Fruit fly (Drosophila melanogaster) whole organism, prepupa: ENCODE results near the gene CG8641.

Source experiments
- CG10631 ChIP-seq: fragments of 200-800 bp; sonication (Bioruptor generic); optimal IDR thresholded peaks from 2 replicates; lab custom pipeline; 2016; ENCODE audit warnings: missing biosample characterization, missing genetic modification characterization
- CG10669 ChIP-seq: fragments of 200-800 bp; sonication (Bioruptor generic); optimal IDR thresholded peaks from 3 replicates; lab custom pipeline; 2018; ENCODE audit warnings: missing biosample characterization, mild to moderate bottlenecking, missing genetic modification characterization, moderate library complexity
- CG11902 ChIP-seq: fragments of 200-800 bp; sonication (Bioruptor generic); optimal IDR thresholded peaks from 3 replicates; lab custom pipeline; 2016; ENCODE audit warnings: missing biosample characterization, missing genetic modification characterization
- CG1621 ChIP-seq: fragments of 200-800 bp; sonication (Bioruptor generic); optimal IDR thresholded peaks from 3 replicates; lab custom pipeline; 2018; ENCODE audit warnings: missing biosample characterization, mild to moderate bottlenecking, missing genetic modification characterization
- CG16779 ChIP-seq: fragments of 200-800 bp; sonication (Bioruptor generic); optimal IDR thresholded peaks from 3 replicates; lab custom pipeline; 2017; ENCODE audit warnings: missing biosample characterization, mild to moderate bottlenecking, missing genetic modification characterization
- CG3032 ChIP-seq: fragments of 200-800 bp; optimal IDR thresholded peaks from 2 replicates; lab custom pipeline; 2019; ENCODE audit warnings: missing biosample characterization, mild to moderate bottlenecking, missing genetic modification characterization, moderate library complexity
- CG31627 ChIP-seq: fragments of 200-800 bp; sonication (Bioruptor generic); optimal IDR thresholded peaks from 3 replicates; lab custom pipeline; 2016; ENCODE audit warnings: missing biosample characterization, missing genetic modification characterization
- CG32006 ChIP-seq: fragments of 200-800 bp; sonication (Bioruptor generic); optimal IDR thresholded peaks from 3 replicates; lab custom pipeline; 2017; ENCODE audit warnings: missing biosample characterization, mild to moderate bottlenecking, missing genetic modification characterization
- CG3919 ChIP-seq: fragments of 200-800 bp; sonication (Bioruptor generic); optimal IDR thresholded peaks from 3 replicates; lab custom pipeline; 2016; ENCODE audit warnings: missing biosample characterization, missing genetic modification characterization
- CG6276 ChIP-seq: fragments of 200-800 bp; sonication (Bioruptor generic); optimal IDR thresholded peaks from 2 replicates; lab custom pipeline; 2017; ENCODE audit warnings: missing biosample characterization, mild to moderate bottlenecking, missing genetic modification characterization
- CG6792 ChIP-seq: fragments of 200-800 bp; sonication (Bioruptor generic); optimal IDR thresholded peaks from 3 replicates; lab custom pipeline; 2016; ENCODE audit warnings: missing biosample characterization, missing genetic modification characterization
- CG6808 ChIP-seq: fragments of 200-800 bp; sonication (Bioruptor generic); optimal IDR thresholded peaks from 3 replicates; lab custom pipeline; 2017; ENCODE audit warnings: missing biosample characterization, missing genetic modification characterization, mild to moderate bottlenecking, moderate library complexity, missing genetic modification reagents
- CG6854 ChIP-seq: fragments of 200-800 bp; sonication (Bioruptor generic); optimal IDR thresholded peaks from 2 replicates; lab custom pipeline; 2017; ENCODE audit warnings: missing biosample characterization, mild to moderate bottlenecking, missing genetic modification characterization
- CG7368 ChIP-seq: fragments of 200-800 bp; sonication (Bioruptor generic); optimal IDR thresholded peaks from 3 replicates; lab custom pipeline; 2016; ENCODE audit warnings: missing biosample characterization, missing genetic modification characterization
- CG8319 ChIP-seq: fragments of 200-800 bp; sonication (Bioruptor generic); optimal IDR thresholded peaks from 3 replicates; lab custom pipeline; 2016; ENCODE audit warnings: missing biosample characterization, missing genetic modification characterization
- CG8632 ChIP-seq: fragments of 200-800 bp; sonication (Bioruptor generic); optimal IDR thresholded peaks from 3 replicates; lab custom pipeline; 2016; ENCODE audit warnings: missing biosample characterization, missing genetic modification characterization
- CG9139 ChIP-seq: fragments of 200-800 bp; sonication (Bioruptor generic); optimal IDR thresholded peaks from 3 replicates; lab custom pipeline; 2017; ENCODE audit warnings: missing biosample characterization, mild to moderate bottlenecking, missing genetic modification characterization
- Eip75B ChIP-seq: fragments of 200-800 bp; sonication (Bioruptor generic); optimal IDR thresholded peaks from 3 replicates; lab custom pipeline; 2016; ENCODE audit warnings: missing biosample characterization, missing genetic modification characterization
- Eip78C ChIP-seq: fragments of 200-800 bp; sonication (Bioruptor generic); peaks from one replicate; lab custom pipeline; 2016; ENCODE audit warnings: missing biosample characterization, missing genetic modification characterization
- Eip93F ChIP-seq: fragments of 200-800 bp; sonication (Bioruptor generic); optimal IDR thresholded peaks from 2 replicates; lab custom pipeline; 2016; ENCODE audit warnings: missing biosample characterization, mild to moderate bottlenecking, missing genetic modification characterization
- Ets21C ChIP-seq: fragments of 200-800 bp; sonication (Bioruptor generic); optimal IDR thresholded peaks from 3 replicates; lab custom pipeline; 2016; ENCODE audit warnings: missing biosample characterization, missing genetic modification characterization
- Ets96B ChIP-seq: fragments of 200-800 bp; optimal IDR thresholded peaks from 2 replicates; lab custom pipeline; 2019; ENCODE audit warnings: missing biosample characterization, mild to moderate bottlenecking, missing genetic modification characterization, moderate library complexity
- Hr4 ChIP-seq: fragments of 200-800 bp; sonication (Bioruptor generic); optimal IDR thresholded peaks from 3 replicates; lab custom pipeline; 2016; ENCODE audit warnings: missing biosample characterization, missing genetic modification characterization
- OdsH ChIP-seq: fragments of 200-800 bp; sonication (Bioruptor generic); optimal IDR thresholded peaks from 3 replicates; lab custom pipeline; 2016; ENCODE audit warnings: missing biosample characterization, missing genetic modification characterization
- Smox ChIP-seq: fragments of 200-800 bp; sonication (Bioruptor generic); optimal IDR thresholded peaks from 3 replicates; lab custom pipeline; 2016; ENCODE audit warnings: missing biosample characterization, missing genetic modification characterization
- Sox14 ChIP-seq: fragments of 200-800 bp; sonication (Bioruptor generic); optimal IDR thresholded peaks from 3 replicates; lab custom pipeline; 2016; ENCODE audit warnings: missing biosample characterization, missing genetic modification characterization
- achi ChIP-seq: fragments of 200-800 bp; sonication (Bioruptor generic); optimal IDR thresholded peaks from 3 replicates; lab custom pipeline; 2016; ENCODE audit warnings: missing biosample characterization, missing genetic modification characterization
- acj6 ChIP-seq: fragments of 200-800 bp; sonication (Bioruptor generic); optimal IDR thresholded peaks from 3 replicates; lab custom pipeline; 2016; ENCODE audit warnings: missing biosample characterization, missing genetic modification characterization
- dsx ChIP-seq: fragments of 200-800 bp; optimal IDR thresholded peaks from 3 replicates; lab custom pipeline; 2019; ENCODE audit warnings: missing biosample characterization, mild to moderate bottlenecking, missing genetic modification characterization, moderate library complexity; ENCODE audit not compliant: poor library complexity, severe bottlenecking
- eg ChIP-seq: fragments of 200-800 bp; sonication (Bioruptor generic); IDR thresholded peaks from 3 replicates; pipeline ENCODE4 v1.3.6; 2022; ENCODE audit warnings: missing biosample characterization, missing genetic modification characterization
- esn ChIP-seq: fragments of 200-800 bp; sonication (Bioruptor generic); optimal IDR thresholded peaks from 2 replicates; lab custom pipeline; 2016; ENCODE audit warnings: missing biosample characterization, mild to moderate bottlenecking, missing genetic modification characterization, moderate library complexity
- fd59A ChIP-seq: fragments of 200-800 bp; sonication (Bioruptor generic); optimal IDR thresholded peaks from 2 replicates; lab custom pipeline; 2017; ENCODE audit warnings: missing biosample characterization, mild to moderate bottlenecking, missing genetic modification characterization, missing genetic modification reagents
- lz ChIP-seq: fragments of 200-800 bp; sonication (Bioruptor generic); optimal IDR thresholded peaks from 3 replicates; lab custom pipeline; 2016; ENCODE audit warnings: missing biosample characterization, missing genetic modification characterization
- net ChIP-seq: fragments of 200-800 bp; sonication (Bioruptor generic); optimal IDR thresholded peaks from 3 replicates; lab custom pipeline; 2016; ENCODE audit warnings: missing biosample characterization, missing genetic modification characterization
- pdm3 ChIP-seq: fragments of 200-800 bp; sonication (Bioruptor generic); optimal IDR thresholded peaks from 3 replicates; lab custom pipeline; 2016; ENCODE audit warnings: missing biosample characterization, missing genetic modification characterization
- spab ChIP-seq: fragments of 200-800 bp; sonication (Bioruptor generic); optimal IDR thresholded peaks from 2 replicates; lab custom pipeline; 2017; ENCODE audit warnings: missing biosample characterization, mild to moderate bottlenecking, missing genetic modification characterization, missing genetic modification reagents
- ss ChIP-seq, 2 experiments: fragments of 200-800 bp; sonication (Bioruptor generic); optimal IDR thresholded peaks; 2 replicates in 1 of 2; 3 replicates in 1 of 2; lab custom pipeline; 2017 to 2018; ENCODE audit warnings: mild to moderate bottlenecking in 2 of 2, missing biosample characterization in 2 of 2, missing genetic modification characterization in 2 of 2, moderate library complexity in 1 of 2

CG8641 gene

DNA sequence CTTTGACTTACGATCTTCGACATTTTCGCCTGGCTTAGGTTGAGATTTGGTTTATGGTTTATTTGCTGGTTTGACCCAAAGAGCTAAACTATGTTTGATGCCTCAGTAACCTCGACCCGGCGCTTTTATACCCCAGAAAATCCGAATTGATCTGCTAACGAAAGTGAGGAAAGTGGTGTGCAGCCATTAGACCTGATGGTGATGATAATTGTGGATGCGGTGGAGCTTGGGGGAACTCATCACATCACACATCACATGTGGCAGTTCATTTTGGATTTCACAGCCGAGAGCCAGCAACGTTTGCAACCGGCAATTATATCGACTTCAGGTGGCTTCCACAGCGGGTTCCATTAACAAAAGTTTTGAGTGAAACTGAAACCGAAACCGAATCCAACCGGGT is 11.4 kb upstream of the CG8641 start, which contains the start of gene Cpr65Eb:
Cpr65Eb (minus strand) TSS at position 101 of the 400 bp plus-strand sequence.
- no peak for TF ChIP-seq Eip93F (GFP tag; lab: Kevin White, UChicago)
- TF ChIP-seq Eip78C (GFP tag; lab: Kevin White, UChicago): no peak
- TF ChIP-seq CG11902 (GFP tag; lab: Kevin White, UChicago): no peak
- TF ChIP-seq CG1621 (tag; lab: Kevin White, UChicago): no peak
- no peak for TF ChIP-seq lz
- no peak for TF ChIP-seq dsx
- TF ChIP-seq CG8632 (GFP tag; lab: Kevin White, UChicago): no peak
- no peak for TF ChIP-seq CG6854 (GFP tag; lab: Kevin White, UChicago)
- no peak for TF ChIP-seq Sox14 (GFP tag; lab: Kevin White, UChicago)
- TF ChIP-seq acj6 (GFP tag; lab: Kevin White, UChicago): no peak
- TF ChIP-seq pdm3 (GFP tag; lab: Kevin White, UChicago): no peak
- no peak for TF ChIP-seq Smox
- no peak for TF ChIP-seq OdsH (GFP tag; lab: Kevin White, UChicago)
- no peak for TF ChIP-seq CG6792 (GFP tag; lab: Kevin White, UChicago)
- TF ChIP-seq esn: no peak
- no peak for TF ChIP-seq fd59A (GFP tag; lab: Kevin White, UChicago)
- no peak for TF ChIP-seq CG9139 (GFP tag; lab: Kevin White, UChicago)
- no peak for TF ChIP-seq CG3032 (tag; lab: Kevin White, UChicago)
- no peak for TF ChIP-seq ss (GFP tag; optimal IDR thresholded peaks at IDR 0.05; lab: Kevin White, UChicago)
- no peak for TF ChIP-seq Ets21C
- TF ChIP-seq, all 60 proteins: peak for 0

DNA sequence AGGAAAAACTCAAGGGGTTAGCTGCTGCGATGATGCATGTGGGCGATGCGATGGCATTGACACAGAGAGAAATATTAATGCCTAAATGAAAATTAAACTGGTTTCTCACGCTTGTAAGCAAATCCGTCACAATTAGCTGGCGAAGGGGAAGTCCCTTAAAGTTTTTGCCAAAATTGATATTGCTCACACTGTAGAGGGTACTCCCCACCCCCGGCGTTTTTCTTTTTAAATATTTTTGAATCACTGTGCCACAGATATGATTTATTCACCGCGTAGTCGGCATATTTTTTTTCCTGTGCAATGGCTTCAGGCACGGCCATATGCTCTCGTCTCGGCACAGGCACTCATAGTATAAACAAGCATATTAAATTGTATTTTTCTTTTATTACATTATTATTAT is 10.1 kb upstream of the CG8641 start:
- TF ChIP-seq spab (peak; percentile 46), ss (GFP tag; optimal IDR thresholded peaks at IDR 0.05; lab: Kevin White, UChicago) (peak in 1 of 2 experiments; percentile 49), CG16779 (tag; lab: Kevin White, UChicago) (no peak), Eip78C (GFP tag; lab: Kevin White, UChicago) (peak; percentile 78), CG10631 (GFP tag; lab: Kevin White, UChicago) (peak; percentile 10), Ets96B (tag; lab: Kevin White, UChicago) (peak; percentile 19), achi (GFP tag; lab: Kevin White, UChicago) (no peak), eg (GFP tag; lab: Robert Waterston, UW) (no peak), CG10669 (GFP tag; lab: Kevin White, UChicago) (peak; percentile 44), CG3032 (tag; lab: Kevin White, UChicago) (peak; percentile 61), Hr4 (peak; percentile 4), Eip93F (GFP tag; lab: Kevin White, UChicago) (no peak), CG11902 (GFP tag; lab: Kevin White, UChicago) (no peak), pdm3 (GFP tag; lab: Kevin White, UChicago) (peak; percentile 2), CG7368 (GFP tag; lab: Kevin White, UChicago) (peak; percentile 29), CG6808 (GFP tag; lab: Kevin White, UChicago) (peak; percentile 53), CG31627 (GFP tag; lab: Kevin White, UChicago) (no peak), CG1621 (tag; lab: Kevin White, UChicago) (no peak), CG8319 (GFP tag; lab: Kevin White, UChicago) (peak; percentile 30), CG8632 (GFP tag; lab: Kevin White, UChicago) (no peak), dsx (no peak), OdsH (GFP tag; lab: Kevin White, UChicago) (peak; percentile 1), CG6276 (GFP tag; lab: Kevin White, UChicago) (no peak), CG3919 (GFP tag; lab: Kevin White, UChicago) (peak; percentile 27), CG32006 (peak; percentile 3), Eip75B (GFP tag; lab: Kevin White, UChicago) (peak; percentile 43), CG9139 (GFP tag; lab: Kevin White, UChicago) (peak; percentile 16), fd59A (GFP tag; lab: Kevin White, UChicago) (peak; percentile 14)

DNA sequence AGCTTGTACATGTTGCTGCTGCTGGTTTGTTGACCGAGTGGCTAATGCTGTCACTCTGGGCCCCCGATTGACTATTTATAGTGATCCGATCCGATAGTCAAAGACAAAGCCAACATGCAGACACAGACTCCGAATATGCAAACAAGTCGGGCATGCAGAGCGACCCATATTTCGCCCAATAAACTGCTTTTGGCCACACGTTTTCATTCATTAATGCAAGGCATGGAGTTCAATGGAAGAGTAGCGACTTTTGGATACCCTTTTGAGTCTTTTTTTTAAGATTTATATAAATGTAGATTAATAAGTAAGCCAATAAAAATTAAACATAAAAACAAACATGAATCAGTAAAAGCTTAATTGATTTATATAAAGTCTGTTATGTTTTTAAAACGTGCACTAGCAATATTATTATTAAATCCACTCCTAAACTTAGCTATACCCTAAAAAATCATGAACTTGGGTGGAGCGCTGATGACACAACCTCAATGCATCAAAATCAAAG is 9.3 kb upstream of the CG8641 start, which contains the start of gene Cpr65Ea:
Cpr65Ea (minus strand) TSS at position 51 of the 502 bp plus-strand sequence.
- TF ChIP-seq CG8319 (GFP tag; lab: Kevin White, UChicago) (no peak), Eip78C (GFP tag; lab: Kevin White, UChicago) (peak; percentile 10), CG6854 (GFP tag; lab: Kevin White, UChicago) (no peak), net (no peak), CG11902 (GFP tag; lab: Kevin White, UChicago) (no peak), CG16779 (tag; lab: Kevin White, UChicago) (no peak)
